Fruit fly (Drosophila melanogaster) whole organism, wandering third instar larva: ENCODE results near the gene IleRS-m.

Experiments used
- Hr83 ChIP-seq: fragments of 200-300 bp; sonication (Bioruptor generic); optimal IDR thresholded peaks from 2 replicates; lab custom pipeline; 2016; ENCODE audit warnings: missing biosample characterization, mild to moderate bottlenecking, missing genetic modification characterization, moderate library complexity; ENCODE audit not compliant: poor library complexity, severe bottlenecking
- br ChIP-seq: fragments of 200-800 bp; sonication (Bioruptor generic); optimal IDR thresholded peaks from 2 replicates; lab custom pipeline; 2016; ENCODE audit warnings: missing biosample characterization, missing genetic modification characterization
- fru ChIP-seq: fragments of 200-800 bp; sonication (Bioruptor generic); optimal IDR thresholded peaks from 3 replicates; lab custom pipeline; 2016; ENCODE audit warnings: missing biosample characterization, mild to moderate bottlenecking, missing genetic modification characterization
- h ChIP-seq: fragments of 200-800 bp; sonication (Bioruptor generic); optimal IDR thresholded peaks from 3 replicates; lab custom pipeline; 2016; ENCODE audit warnings: missing biosample characterization, mild to moderate bottlenecking, missing genetic modification characterization
- jim ChIP-seq: fragments of 175-275, 200-325 bp; sonication (Bioruptor generic); optimal IDR thresholded peaks from 2 replicates; lab custom pipeline; 2016; ENCODE audit warnings: missing biosample characterization, mild to moderate bottlenecking, missing genetic modification characterization
- lola ChIP-seq: fragments of >200 bp; optimal IDR thresholded peaks from 2 replicates; lab custom pipeline; 2017; ENCODE audit warnings: missing biosample characterization, missing genetic modification characterization
- psq ChIP-seq: fragments of 200-800 bp; sonication (Bioruptor generic); optimal IDR thresholded peaks from 3 replicates; lab custom pipeline; 2017; ENCODE audit warnings: missing biosample characterization, mild to moderate bottlenecking, missing genetic modification characterization, moderate library complexity
- rgr ChIP-seq: fragments of 200-800 bp; sonication (Bioruptor generic); optimal IDR thresholded peaks from 3 replicates; lab custom pipeline; 2016; ENCODE audit warnings: missing biosample characterization, mild to moderate bottlenecking, missing genetic modification characterization

DNA sequence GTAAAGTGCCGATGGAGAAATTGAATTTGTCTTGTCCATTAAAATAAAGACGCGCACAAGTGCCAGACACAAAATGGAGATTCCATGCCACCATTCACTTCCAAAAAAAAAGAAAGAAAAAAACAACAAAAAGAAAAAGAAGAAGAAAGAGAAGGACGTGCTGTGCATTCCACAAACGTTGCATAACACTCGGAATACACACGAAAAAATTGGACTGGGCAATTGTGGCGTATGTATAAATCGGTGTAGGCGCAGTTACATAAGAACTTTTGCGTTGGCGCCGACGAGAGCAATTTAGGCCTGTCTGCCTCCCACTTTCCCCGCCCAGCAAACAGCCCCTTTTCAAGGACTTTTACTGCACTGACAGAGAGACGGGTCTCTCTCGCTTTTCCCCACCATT, 47.2 kb downstream of the IleRS-m start:
- TF ChIP-seq br (GFP tag; lab: Kevin White, UChicago), result no peak
- TF ChIP-seq jim, result no peak
- TF ChIP-seq Hr83, result no peak
- no peak for TF ChIP-seq rgr (GFP tag; lab: Kevin White, UChicago)
- TF ChIP-seq h (GFP tag; lab: Kevin White, UChicago), result no peak
- TF ChIP-seq psq (GFP tag; lab: Kevin White, UChicago), result no peak
- no peak for TF ChIP-seq fru (GFP tag; lab: Kevin White, UChicago)
- no peak for TF ChIP-seq lola (GFP tag; lab: Kevin White, UChicago)
